Fruit fly (Drosophila melanogaster): ENCODE data around the gene Pc.

DNA sequence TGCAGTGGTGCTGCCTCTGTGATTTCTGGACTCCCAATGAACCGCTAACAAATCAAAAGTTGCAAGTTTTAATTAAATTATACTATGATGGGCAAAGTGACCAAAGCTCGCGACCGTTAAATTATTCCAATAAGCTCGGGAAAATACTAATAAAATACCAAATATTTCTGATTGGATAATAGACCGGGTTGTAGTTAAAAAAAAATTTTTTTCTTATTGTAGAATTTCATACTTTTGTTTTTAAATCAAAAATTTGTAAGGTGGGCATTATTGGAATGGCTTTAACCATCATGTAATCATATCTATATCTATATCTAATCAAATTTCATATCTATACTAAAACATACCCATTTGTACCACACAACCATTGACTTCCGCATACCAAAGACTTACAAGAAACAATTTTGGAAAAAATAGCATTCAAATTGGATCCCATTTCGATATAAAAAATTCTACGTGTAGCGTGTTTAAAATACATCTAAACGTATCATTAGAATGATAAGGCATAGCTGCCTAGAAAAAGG is 49.9 kb downstream of the Pc start, which contains the start of gene CG9391:
- TF ChIP-seq insv (optimal IDR thresholded peaks at IDR 0.05) (no peak), psq (optimal IDR thresholded peaks at IDR 0.05) (no peak), h (optimal IDR thresholded peaks at IDR 0.05) (no peak), Sin3A (optimal IDR thresholded peaks at IDR 0.05) (no peak), ttk (optimal IDR thresholded peaks at IDR 0.05) (no peak), Myc (optimal IDR thresholded peaks at IDR 0.05) (no peak)
